Worm (Caenorhabditis elegans): ENCODE measurements around the gene col-76.

The col-76 gene

ce11 chrII:8204039-8204438, at the start of gene col-76:
Gene col-76 (plus strand): TSS chrII:8204339.
- TF ChIP-seq ref-1 (GFP tag; conservative IDR thresholded peaks at IDR 0.05) = no peak
- no peak for TF ChIP-seq T22C8.4 (GFP tag; IDR thresholded peaks at IDR 0.05)
- TF ChIP-seq med-1 (GFP tag; optimal IDR thresholded peaks at IDR 0.05; ENCODE audit: insufficient read depth) = no peak
- TF ChIP-seq klf-2 (GFP tag; conservative IDR thresholded peaks at IDR 0.05) = no peak
- TF ChIP-seq ztf-23 (GFP tag; IDR thresholded peaks at IDR 0.05) = no peak
- TF ChIP-seq flt-1 (GFP tag; IDR thresholded peaks at IDR 0.05) = no peak

ce11 chrII:8156845-8157373, 47.2 kb upstream of the col-76 start, which contains the start of the genes tub-1 and tmem-138:
Gene tub-1 (minus strand): TSS chrII:8156945.
Gene tmem-138 (plus strand): TSS chrII:8157323.
- TF ChIP-seq klf-2 (GFP tag; conservative IDR thresholded peaks at IDR 0.05) = no peak
- no peak for TF ChIP-seq ztf-23 (GFP tag; IDR thresholded peaks at IDR 0.05)
- no peak for TF ChIP-seq ztf-29 (GFP tag; IDR thresholded peaks at IDR 0.05)
- TF ChIP-seq cog-1 (tag; optimal IDR thresholded peaks at IDR 0.05) = no peak
- TF ChIP-seq tab-1 (GFP tag; IDR thresholded peaks at IDR 0.05) = no peak
- no peak for TF ChIP-seq T22C8.4 (GFP tag; IDR thresholded peaks at IDR 0.05)
- TF ChIP-seq ref-1 (GFP tag; conservative IDR thresholded peaks at IDR 0.05) = no peak
- TF ChIP-seq med-1 (GFP tag; optimal IDR thresholded peaks at IDR 0.05; ENCODE audit: insufficient read depth) = no peak

ce11 chrII:8157991-8158390, 46.1 kb upstream of the col-76 start, which contains the start of gene pch-2:
Gene pch-2 (plus strand): TSS chrII:8158349.
- no peak for TF ChIP-seq klf-2 (GFP tag; conservative IDR thresholded peaks at IDR 0.05)
- TF ChIP-seq cog-1 (tag; optimal IDR thresholded peaks at IDR 0.05) = no peak
- TF ChIP-seq ztf-23 (GFP tag; IDR thresholded peaks at IDR 0.05) = no peak
- TF ChIP-seq tab-1 (GFP tag; IDR thresholded peaks at IDR 0.05) = no peak
- no peak for TF ChIP-seq T22C8.4 (GFP tag; IDR thresholded peaks at IDR 0.05)
- TF ChIP-seq ref-1 (GFP tag; conservative IDR thresholded peaks at IDR 0.05) = no peak
- no peak for TF ChIP-seq flt-1 (GFP tag; IDR thresholded peaks at IDR 0.05)
- TF ChIP-seq ztf-29 (GFP tag; IDR thresholded peaks at IDR 0.05) = no peak
- no peak for TF ChIP-seq med-1 (GFP tag; optimal IDR thresholded peaks at IDR 0.05; ENCODE audit: insufficient read depth)

- TF ChIP-seq tab-1 (GFP tag; IDR thresholded peaks at IDR 0.05) (no peak), ztf-29 (GFP tag; IDR thresholded peaks at IDR 0.05) (no peak), ref-1 (GFP tag; conservative IDR thresholded peaks at IDR 0.05) (no peak)
These were observed 43.2 kb upstream of the col-76 start for ce11 chrII:8160916-8161315.

ce11 chrII:8162120-8162648, 42.0 kb upstream of the col-76 start, which contains the start of the genes emb-27 and rrf-3:
Gene emb-27 (minus strand): TSS chrII:8162170.
Gene rrf-3 (plus strand): TSS chrII:8162465.
- TF ChIP-seq cog-1 (tag; optimal IDR thresholded peaks at IDR 0.05) (no peak), ref-1 (GFP tag; conservative IDR thresholded peaks at IDR 0.05) (no peak), klf-2 (GFP tag; conservative IDR thresholded peaks at IDR 0.05) (no peak), med-1 (GFP tag; optimal IDR thresholded peaks at IDR 0.05; ENCODE audit: insufficient read depth) (no peak), ztf-29 (GFP tag; IDR thresholded peaks at IDR 0.05) (no peak), ztf-23 (GFP tag; IDR thresholded peaks at IDR 0.05) (no peak), flt-1 (GFP tag; IDR thresholded peaks at IDR 0.05) (no peak), tab-1 (GFP tag; IDR thresholded peaks at IDR 0.05) (no peak), T22C8.4 (GFP tag; IDR thresholded peaks at IDR 0.05) (no peak)

- TF ChIP-seq ztf-29 (GFP tag; IDR thresholded peaks at IDR 0.05) (no peak), T22C8.4 (GFP tag; IDR thresholded peaks at IDR 0.05) (no peak), med-1 (GFP tag; optimal IDR thresholded peaks at IDR 0.05; ENCODE audit: insufficient read depth) (no peak), klf-2 (GFP tag; conservative IDR thresholded peaks at IDR 0.05) (no peak), cog-1 (tag; optimal IDR thresholded peaks at IDR 0.05) (no peak), ref-1 (GFP tag; conservative IDR thresholded peaks at IDR 0.05) (no peak), flt-1 (GFP tag; IDR thresholded peaks at IDR 0.05) (no peak), ztf-23 (GFP tag; IDR thresholded peaks at IDR 0.05) (no peak), tab-1 (GFP tag; IDR thresholded peaks at IDR 0.05) (no peak)
These were observed 34.9 kb upstream of the col-76 start, which contains the start of gene T05C12.15 for ce11 chrII:8169283-8169682. Gene T05C12.15 (plus strand): TSS chrII:8169583.

ce11 chrII:8170374-8170773, 33.8 kb upstream of the col-76 start, which contains the start of gene T05C12.11:
Gene T05C12.11 (minus strand): TSS chrII:8170474.
- TF ChIP-seq ref-1 (GFP tag; conservative IDR thresholded peaks at IDR 0.05) = no peak
- no peak for TF ChIP-seq tab-1 (GFP tag; IDR thresholded peaks at IDR 0.05)
- no peak for TF ChIP-seq cog-1 (tag; optimal IDR thresholded peaks at IDR 0.05)
- no peak for TF ChIP-seq ztf-23 (GFP tag; IDR thresholded peaks at IDR 0.05)
- TF ChIP-seq klf-2 (GFP tag; conservative IDR thresholded peaks at IDR 0.05) = no peak
- TF ChIP-seq flt-1 (GFP tag; IDR thresholded peaks at IDR 0.05) = no peak
- TF ChIP-seq med-1 (GFP tag; optimal IDR thresholded peaks at IDR 0.05; ENCODE audit: insufficient read depth) = no peak

- TF ChIP-seq ztf-23 (GFP tag; IDR thresholded peaks at IDR 0.05) = no peak
- no peak for TF ChIP-seq ztf-29 (GFP tag; IDR thresholded peaks at IDR 0.05)
These were observed 30.7 kb upstream of the col-76 start, which contains the start of the genes decr-1.3 and T05C12.1 for ce11 chrII:8173449-8173848. Gene decr-1.3 (minus strand): TSS chrII:8173549. Gene T05C12.1 (plus strand): TSS chrII:8173680.

- TF ChIP-seq T22C8.4 (GFP tag; IDR thresholded peaks at IDR 0.05) = no peak
- no peak for TF ChIP-seq flt-1 (GFP tag; IDR thresholded peaks at IDR 0.05)
- TF ChIP-seq ztf-23 (GFP tag; IDR thresholded peaks at IDR 0.05) = no peak
- no peak for TF ChIP-seq cog-1 (tag; optimal IDR thresholded peaks at IDR 0.05)
- no peak for TF ChIP-seq ztf-29 (GFP tag; IDR thresholded peaks at IDR 0.05)
- no peak for TF ChIP-seq ref-1 (GFP tag; conservative IDR thresholded peaks at IDR 0.05)
These were observed 30.0 kb upstream of the col-76 start for ce11 chrII:8174148-8174547.

- no peak for TF ChIP-seq cog-1 (tag; optimal IDR thresholded peaks at IDR 0.05)
- TF ChIP-seq klf-2 (GFP tag; conservative IDR thresholded peaks at IDR 0.05) = no peak
- TF ChIP-seq ztf-23 (GFP tag; IDR thresholded peaks at IDR 0.05) = no peak
- no peak for TF ChIP-seq med-1 (GFP tag; optimal IDR thresholded peaks at IDR 0.05; ENCODE audit: insufficient read depth)
- no peak for TF ChIP-seq T22C8.4 (GFP tag; IDR thresholded peaks at IDR 0.05)
- no peak for TF ChIP-seq tab-1 (GFP tag; IDR thresholded peaks at IDR 0.05)
- no peak for TF ChIP-seq ref-1 (GFP tag; conservative IDR thresholded peaks at IDR 0.05)
- no peak for TF ChIP-seq ztf-29 (GFP tag; IDR thresholded peaks at IDR 0.05)
- no peak for TF ChIP-seq flt-1 (GFP tag; IDR thresholded peaks at IDR 0.05)
These were observed 27.0 kb upstream of the col-76 start, which contains the start of gene acr-14 for ce11 chrII:8177095-8177494. Gene acr-14 (minus strand): TSS chrII:8177195.

Data from whole organism, midembryonic.